Fruit fly (Drosophila melanogaster) ovary, adult (tissue): Measurements from ENCODE around the gene CG10428.

ENCODE experiments used
- CG17801 ChIP-seq: fragments of 200-800 bp; optimal IDR thresholded peaks from 2 replicates; lab custom pipeline; 2019; ENCODE audit warnings: missing biosample characterization, mild to moderate bottlenecking, missing genetic modification characterization, moderate library complexity; ENCODE audit not compliant: partially characterized antibody

CG10428 gene

dm6 chr2L:18965367-18966213 is 16.9 kb downstream of the CG10428 start:
- no peak for TF ChIP-seq CG17801 (GFP tag; lab: Kevin White, UChicago)

dm6 chr2L:18966214-18966556 is 17.5 kb downstream of the CG10428 start:
- peak; percentile 79 for TF ChIP-seq CG17801 (GFP tag; lab: Kevin White, UChicago)

dm6 chr2L:18966844-18967243 is 18.2 kb downstream of the CG10428 start:
- TF ChIP-seq CG17801 (GFP tag; lab: Kevin White, UChicago) = peak; percentile 91

- TF ChIP-seq CG17801 (GFP tag; lab: Kevin White, UChicago) = no peak
Observed at dm6 chr2L:18967897-18968296, 19.2 kb downstream of the CG10428 start.

- TF ChIP-seq CG17801 (GFP tag; lab: Kevin White, UChicago) = peak; percentile 46
Observed at dm6 chr2L:18968370-18969105, 19.9 kb downstream of the CG10428 start, which contains the start of the genes Nak and Tango6. TSS of gene Nak (minus strand) at chr2L:18968744. TSS of gene Tango6 (plus strand) at chr2L:18969028.

dm6 chr2L:18974063-18974779 is 25.5 kb downstream of the CG10428 start, which contains the start of the genes L2HGDH and CG10431:
TSS of gene L2HGDH (minus strand) at chr2L:18974448.
TSS of gene CG10431 (plus strand) at chr2L:18974710.
- peak; percentile 27 for TF ChIP-seq CG17801 (GFP tag; lab: Kevin White, UChicago)

- TF ChIP-seq CG17801 (GFP tag; lab: Kevin White, UChicago) = no peak
Observed at dm6 chr2L:18976749-18977148, 28.1 kb downstream of the CG10428 start.

dm6 chr2L:18978923-18979322 is 30.2 kb downstream of the CG10428 start:
- no peak for TF ChIP-seq CG17801 (GFP tag; lab: Kevin White, UChicago)

dm6 chr2L:18979407-18979806 is 30.7 kb downstream of the CG10428 start:
- no peak for TF ChIP-seq CG17801 (GFP tag; lab: Kevin White, UChicago)

- no peak for TF ChIP-seq CG17801 (GFP tag; lab: Kevin White, UChicago)
Observed at dm6 chr2L:18980982-18981381, 32.3 kb downstream of the CG10428 start.

- no peak for TF ChIP-seq CG17801 (GFP tag; lab: Kevin White, UChicago)
Observed at dm6 chr2L:18981484-18981883, 32.8 kb downstream of the CG10428 start.

- peak; percentile 19 for TF ChIP-seq CG17801 (GFP tag; lab: Kevin White, UChicago)
Observed at dm6 chr2L:18981947-18982579, 33.4 kb downstream of the CG10428 start.

dm6 chr2L:18982826-18983758 is 34.4 kb downstream of the CG10428 start:
- TF ChIP-seq CG17801 (GFP tag; lab: Kevin White, UChicago) = no peak
